Worm (Caenorhabditis elegans) whole organism, L4 larva: ENCODE measurements around the gene Y73C8B.1.

Experiments used
- lin-39 ChIP-seq: fragments of 150-350 bp; optimal IDR thresholded peaks from 2 replicates; lab custom pipeline; 2014; ENCODE audit warnings: missing biosample characterization, missing genetic modification reagents, missing genetic modification characterization
- mxl-2 ChIP-seq: fragments of 200-800 bp; sonication (Bioruptor generic); conservative IDR thresholded peaks from 2 replicates; pipeline ENCODE4 v1.3.6; 2022; ENCODE audit warnings: missing genetic modification reagents, missing genetic modification characterization, missing compliant biosample characterization
- nhr-237 ChIP-seq: sonication (generic microtip); optimal IDR thresholded peaks from 2 replicates; lab custom pipeline; 2017; ENCODE audit warnings: missing biosample characterization, missing genetic modification characterization
- nhr-25 ChIP-seq: sonication (generic microtip); optimal IDR thresholded peaks from 2 replicates; lab custom pipeline; 2017; ENCODE audit warnings: missing genetic modification characterization, mild to moderate bottlenecking, missing compliant biosample characterization, antibody characterized with exemption, moderate library complexity, borderline replicate concordance; ENCODE audit not compliant: insufficient read depth
- nhr-76 ChIP-seq: fragments of 150-350 bp; optimal IDR thresholded peaks from 2 replicates; lab custom pipeline; 2014; ENCODE audit warnings: missing biosample characterization, missing genetic modification characterization
- zip-11 ChIP-seq: fragments of 200-800 bp; sonication (Bioruptor generic); IDR thresholded peaks from 2 replicates; pipeline ENCODE4 v1.3.6; 2022; ENCODE audit warnings: missing genetic modification characterization, missing compliant biosample characterization
- ztf-11 ChIP-seq: fragments of 150-350 bp; optimal IDR thresholded peaks from 2 replicates; lab custom pipeline; 2014; ENCODE audit warnings: missing biosample characterization, missing genetic modification characterization

ce11 chrV:3155072-3155471, 41.6 kb downstream of the Y73C8B.1 start, which contains the start of gene srab-7:
- TF ChIP-seq zip-11 (GFP tag; lab: Robert Waterston, UW) (no peak), mxl-2 (no peak), ztf-11 (tag; lab: Kevin White, UChicago) (no peak), nhr-237 (tag; lab: Kevin White, UChicago) (no peak), lin-39 (no peak), nhr-25 (no peak), nhr-76 (tag; lab: Kevin White, UChicago) (no peak)
